Fruit fly (Drosophila melanogaster): ENCODE data around the gene amd.
A peak's percentile ranks its signal among the peaks of the same experiment; 100 is the strongest.

amd gene

dm6 chr2L:19138361-19139041 is 28.5 kb downstream of the amd start:
- peak; percentile 69 for TF ChIP-seq Dfd (GFP tag; optimal IDR thresholded peaks at IDR 0.05)
- TF ChIP-seq Rel (GFP tag; optimal IDR thresholded peaks at IDR 0.05): no peak
- TF ChIP-seq Rel (tag; optimal IDR thresholded peaks at IDR 0.05): peak; percentile 13
- TF ChIP-seq brk (GFP tag; optimal IDR thresholded peaks at IDR 0.05): no peak

DNA sequence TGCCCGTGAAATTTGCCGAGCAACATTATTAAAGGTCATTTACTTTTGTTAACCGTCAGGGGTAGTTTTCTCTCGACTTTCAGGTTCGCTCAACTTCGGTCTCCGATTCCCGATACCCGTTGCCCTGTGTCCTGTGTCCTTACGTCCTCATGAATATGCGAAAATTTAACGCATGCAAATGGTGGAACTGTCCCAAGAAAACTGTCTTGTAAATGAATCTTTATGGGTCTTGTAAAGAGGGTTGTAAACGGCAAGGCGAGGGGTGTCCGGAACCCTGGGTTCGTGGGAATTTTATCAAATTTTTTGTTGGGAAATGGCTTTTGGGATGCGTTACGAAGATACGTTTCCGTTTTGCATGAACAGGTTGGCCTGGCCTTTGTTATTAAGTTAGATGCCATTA is 29.8 kb downstream of the amd start:
- TF ChIP-seq Myc (optimal IDR thresholded peaks at IDR 0.05) (no peak), fru (GFP tag; optimal IDR thresholded peaks at IDR 0.05) (no peak), Hnf4 (GFP tag; optimal IDR thresholded peaks at IDR 0.05) (no peak), pan (optimal IDR thresholded peaks at IDR 0.05) (no peak), Rel (GFP tag; optimal IDR thresholded peaks at IDR 0.05) (no peak), Rel (tag; optimal IDR thresholded peaks at IDR 0.05) (no peak), br (GFP tag; optimal IDR thresholded peaks at IDR 0.05) (no peak), woc (GFP tag; optimal IDR thresholded peaks at IDR 0.05) (no peak), Mio (GFP tag; optimal IDR thresholded peaks at IDR 0.05) (no peak), CG9705 (GFP tag; optimal IDR thresholded peaks at IDR 0.05) (no peak), dmrt93B (GFP tag; optimal IDR thresholded peaks at IDR 0.05) (no peak), lola (GFP tag; optimal IDR thresholded peaks at IDR 0.05) (no peak), dl (GFP tag; optimal IDR thresholded peaks at IDR 0.05; ENCODE audit: insufficient read depth in 1 of 2, partially characterized antibody in 2 of 2) (no peak), Vsx2 (GFP tag; optimal IDR thresholded peaks at IDR 0.05; ENCODE audit: partially characterized antibody) (no peak), brk (GFP tag; optimal IDR thresholded peaks at IDR 0.05) (no peak), Sp1 (GFP tag; optimal IDR thresholded peaks at IDR 0.05) (no peak), usp (GFP tag; optimal IDR thresholded peaks at IDR 0.05) (no peak), h (GFP tag; optimal IDR thresholded peaks at IDR 0.05) (no peak), Dfd (GFP tag; optimal IDR thresholded peaks at IDR 0.05) (no peak), HLH106 (tag; optimal IDR thresholded peaks at IDR 0.05) (no peak)

DNA sequence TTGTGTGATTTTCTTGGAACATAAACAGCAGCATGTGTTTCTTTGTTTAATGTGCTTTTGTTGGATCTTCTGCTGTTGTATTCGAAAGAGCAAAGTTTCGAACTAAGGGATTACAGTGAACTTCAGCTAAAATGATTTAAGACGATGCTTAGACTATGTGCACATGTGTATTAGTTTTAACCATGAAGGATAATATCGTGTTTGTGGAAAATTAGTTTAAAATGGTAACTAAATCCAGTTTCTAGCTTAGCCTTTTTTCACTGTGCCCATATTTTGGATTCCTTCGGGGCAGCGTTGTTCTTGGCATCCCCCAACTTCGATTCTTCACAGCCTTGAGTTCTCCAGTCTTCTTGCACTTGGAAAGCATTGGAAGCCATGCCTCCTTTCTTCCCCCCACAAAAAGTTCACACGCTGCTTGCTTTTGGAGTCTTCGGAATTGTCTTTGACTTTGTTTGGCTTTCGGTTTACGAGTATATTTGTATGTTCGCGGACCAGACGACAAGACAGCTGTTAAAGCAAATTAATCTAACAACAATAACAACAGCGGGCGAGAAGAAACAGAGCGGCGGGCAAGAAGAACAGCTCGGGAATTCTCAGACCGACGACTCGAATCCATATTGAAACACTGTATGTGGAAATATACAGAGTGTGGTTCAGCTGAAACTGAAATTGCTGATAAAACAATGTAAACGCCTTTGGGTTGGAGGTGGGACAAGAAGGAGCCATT is 30.5 kb downstream of the amd start:
- TF ChIP-seq fru (GFP tag; optimal IDR thresholded peaks at IDR 0.05) (peak; percentile 76), Rel (GFP tag; optimal IDR thresholded peaks at IDR 0.05) (no peak), Rel (tag; optimal IDR thresholded peaks at IDR 0.05) (peak; percentile 23), Sp1 (GFP tag; optimal IDR thresholded peaks at IDR 0.05) (peak; percentile 66), foxo (GFP tag; optimal IDR thresholded peaks at IDR 0.05) (peak in 1 of 2 experiments; percentile 76), HLH106 (tag; optimal IDR thresholded peaks at IDR 0.05) (peak; percentile 55), psq (GFP tag; optimal IDR thresholded peaks at IDR 0.05) (no peak), dmrt93B (GFP tag; optimal IDR thresholded peaks at IDR 0.05) (peak; percentile 15), Abd-B (GFP tag; optimal IDR thresholded peaks at IDR 0.05) (no peak)

dm6 chr2L:19140984-19141262 is 31.0 kb downstream of the amd start:
- no peak for TF ChIP-seq GATAd (GFP tag; optimal IDR thresholded peaks at IDR 0.05)
- no peak for TF ChIP-seq dsf (GFP tag; optimal IDR thresholded peaks at IDR 0.05; ENCODE audit: borderline replicate concordance)
- TF ChIP-seq Sp1 (GFP tag; optimal IDR thresholded peaks at IDR 0.05): no peak
- no peak for TF ChIP-seq Rel (GFP tag; optimal IDR thresholded peaks at IDR 0.05)
- no peak for TF ChIP-seq Rel (tag; optimal IDR thresholded peaks at IDR 0.05)
- TF ChIP-seq lola (GFP tag; optimal IDR thresholded peaks at IDR 0.05): no peak
- TF ChIP-seq usp (GFP tag; optimal IDR thresholded peaks at IDR 0.05): no peak
- peak; percentile 24 for TF ChIP-seq fru (GFP tag; optimal IDR thresholded peaks at IDR 0.05)
- TF ChIP-seq sage (GFP tag; optimal IDR thresholded peaks at IDR 0.05): no peak
- no peak for TF ChIP-seq Abd-B (GFP tag; optimal IDR thresholded peaks at IDR 0.05)
- no peak for TF ChIP-seq Dif (GFP tag; optimal IDR thresholded peaks at IDR 0.05; ENCODE audit: partially characterized antibody)
- no peak for TF ChIP-seq CrebA (GFP tag; optimal IDR thresholded peaks at IDR 0.05; ENCODE audit: borderline replicate concordance)
- TF ChIP-seq h (GFP tag; optimal IDR thresholded peaks at IDR 0.05): peak; percentile 61
- TF ChIP-seq sv (GFP tag; optimal IDR thresholded peaks at IDR 0.05): peak; percentile 48
- no peak for TF ChIP-seq dl (GFP tag; optimal IDR thresholded peaks at IDR 0.05; ENCODE audit: insufficient read depth in 1 of 2, partially characterized antibody in 2 of 2)
- no peak for TF ChIP-seq CG32264 (GFP tag; optimal IDR thresholded peaks at IDR 0.05)
- TF ChIP-seq N (GFP tag; optimal IDR thresholded peaks at IDR 0.05): no peak
- no peak for TF ChIP-seq Myc (optimal IDR thresholded peaks at IDR 0.05)
- no peak for TF ChIP-seq foxo (GFP tag; optimal IDR thresholded peaks at IDR 0.05)
- peak; percentile 15 for TF ChIP-seq OdsH (GFP tag; optimal IDR thresholded peaks at IDR 0.05)
- no peak for TF ChIP-seq jim (GFP tag; optimal IDR thresholded peaks at IDR 0.05)
- peak; percentile 39 for TF ChIP-seq HLH106 (tag; optimal IDR thresholded peaks at IDR 0.05)
- TF ChIP-seq Hr83 (GFP tag; optimal IDR thresholded peaks at IDR 0.05; ENCODE audit: poor library complexity, severe bottlenecking): no peak
- peak; percentile 0 for TF ChIP-seq dmrt93B (GFP tag; optimal IDR thresholded peaks at IDR 0.05)
- TF ChIP-seq br (GFP tag; optimal IDR thresholded peaks at IDR 0.05): peak; percentile 36
- no peak for TF ChIP-seq Jra (GFP tag; optimal IDR thresholded peaks at IDR 0.05)
- TF ChIP-seq woc (GFP tag; optimal IDR thresholded peaks at IDR 0.05): no peak
- TF ChIP-seq Hr78 (GFP tag; optimal IDR thresholded peaks at IDR 0.05): no peak
- TF ChIP-seq tai (GFP tag; optimal IDR thresholded peaks at IDR 0.05): no peak
- no peak for TF ChIP-seq Mio (GFP tag; optimal IDR thresholded peaks at IDR 0.05)
- no peak for TF ChIP-seq psq (GFP tag; optimal IDR thresholded peaks at IDR 0.05)
- no peak for TF ChIP-seq pan (optimal IDR thresholded peaks at IDR 0.05)
- TF ChIP-seq ey (GFP tag; optimal IDR thresholded peaks at IDR 0.05): peak; percentile 47
- TF ChIP-seq CG9705 (GFP tag; optimal IDR thresholded peaks at IDR 0.05): no peak
- no peak for TF ChIP-seq Vsx2 (GFP tag; optimal IDR thresholded peaks at IDR 0.05; ENCODE audit: partially characterized antibody)
